Fruit fly (Drosophila melanogaster): Measurements from ENCODE around the gene CG7183.

DNA sequence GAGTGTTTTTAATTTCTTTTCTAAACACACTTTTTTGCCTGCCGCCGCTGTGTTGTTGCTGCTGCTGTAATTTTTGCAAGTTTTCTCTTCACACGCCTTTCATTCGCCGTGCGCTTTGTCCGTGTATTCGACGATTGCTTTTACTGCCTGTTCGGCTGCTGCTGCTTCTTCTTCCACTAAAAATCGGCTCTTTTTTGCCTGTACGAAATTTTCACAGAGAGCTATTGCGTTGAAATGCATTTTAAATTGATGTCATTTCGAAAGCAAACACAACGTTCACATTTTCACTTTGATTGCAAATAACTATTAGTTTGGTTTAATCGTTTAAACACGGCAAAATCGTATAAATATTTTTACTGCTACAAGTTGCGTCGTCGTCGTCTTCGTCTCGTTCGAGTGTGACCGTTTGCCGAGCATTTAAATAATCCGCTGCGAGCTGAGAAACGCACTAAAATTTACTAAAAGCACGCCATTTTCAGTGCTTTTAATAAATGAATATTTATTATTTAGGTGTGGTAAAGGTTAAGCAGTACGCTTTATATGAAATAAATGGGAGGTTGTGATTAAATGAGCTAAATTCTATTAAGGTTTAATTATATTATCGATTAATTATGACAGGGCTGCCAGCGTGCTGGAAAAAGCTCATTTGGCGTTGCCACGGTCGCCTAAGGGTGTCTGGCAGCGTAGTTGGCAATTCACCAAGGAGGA lies 21.2 kb downstream of the CG7183 start, which contains the start of the genes Ssdp and CG7985:
- TF ChIP-seq ttk (optimal IDR thresholded peaks at IDR 0.05), result no peak
- TF ChIP-seq psq (optimal IDR thresholded peaks at IDR 0.05), result no peak
- TF ChIP-seq insv (optimal IDR thresholded peaks at IDR 0.05), result no peak
- no peak for TF ChIP-seq Myc (optimal IDR thresholded peaks at IDR 0.05)
- no peak for TF ChIP-seq h (optimal IDR thresholded peaks at IDR 0.05)
- TF ChIP-seq Sin3A (optimal IDR thresholded peaks at IDR 0.05), result no peak
